Fruit fly (Drosophila melanogaster) whole organism, embryonic: ENCODE measurements around the gene slmo.

Source experiments
- Aef1 ChIP-seq: fragments of 200-800 bp; sonication (Bioruptor generic); IDR thresholded peaks from 3 replicates; pipeline ENCODE4 v1.3.6; 2022; ENCODE audit warnings: missing biosample characterization, missing genetic modification characterization
- Atf-2 ChIP-seq: fragments of 200-800 bp; sonication (Bioruptor generic); optimal IDR thresholded peaks from 2 replicates; lab custom pipeline; 2016; ENCODE audit warnings: missing biosample characterization, missing genetic modification characterization
- CG10274 ChIP-seq: fragments of 200-800 bp; sonication (Bioruptor generic); optimal IDR thresholded peaks from 3 replicates; lab custom pipeline; 2017; ENCODE audit warnings: missing biosample characterization, mild to moderate bottlenecking, missing genetic modification characterization
- CG11247 ChIP-seq: fragments of 200-800 bp; sonication (Bioruptor generic); IDR thresholded peaks from 2 replicates; pipeline ENCODE4 v1.3.6; 2022; ENCODE audit warnings: missing biosample characterization, missing genetic modification characterization
- CG11504 ChIP-seq: fragments of 200-800 bp; sonication (Bioruptor generic); optimal IDR thresholded peaks from 3 replicates; lab custom pipeline; 2019; ENCODE audit warnings: missing biosample characterization, mild to moderate bottlenecking, missing genetic modification characterization, moderate library complexity
- CG12071 ChIP-seq: fragments of 200-800 bp; sonication (Bioruptor generic); optimal IDR thresholded peaks from 3 replicates; lab custom pipeline; 2018; ENCODE audit warnings: missing biosample characterization, mild to moderate bottlenecking, missing genetic modification characterization
- CG12299 ChIP-seq: fragments of 200-800 bp; sonication (Bioruptor generic); optimal IDR thresholded peaks from 2 replicates; lab custom pipeline; 2018; ENCODE audit warnings: missing biosample characterization, mild to moderate bottlenecking, missing genetic modification characterization
- CG12391 ChIP-seq: fragments of 200-800 bp; sonication (Bioruptor generic); optimal IDR thresholded peaks from 3 replicates; lab custom pipeline; 2018; ENCODE audit warnings: missing biosample characterization, mild to moderate bottlenecking, missing genetic modification characterization, moderate library complexity
- CG12659 ChIP-seq: fragments of 200-800 bp; sonication (Bioruptor generic); optimal IDR thresholded peaks from 3 replicates; lab custom pipeline; 2017; ENCODE audit warnings: mild to moderate bottlenecking, missing biosample characterization, missing genetic modification reagents, missing genetic modification characterization
- CG12744 ChIP-seq: fragments of 200-800 bp; sonication (Bioruptor generic); optimal IDR thresholded peaks from 2 replicates; lab custom pipeline; 2016; ENCODE audit warnings: missing biosample characterization, missing genetic modification characterization
- CG16813 ChIP-seq: fragments of 200-800 bp; sonication (Bioruptor generic); IDR thresholded peaks from 3 replicates; pipeline ENCODE4 v1.3.6; 2022; ENCODE audit warnings: missing biosample characterization, missing genetic modification characterization; ENCODE audit not compliant: partially characterized antibody
- CG30020 ChIP-seq: fragments of 200-800 bp; optimal IDR thresholded peaks from 2 replicates; lab custom pipeline; 2019; ENCODE audit warnings: missing biosample characterization, mild to moderate bottlenecking, missing genetic modification characterization, moderate library complexity
- CG32767 ChIP-seq: fragments of 200-800 bp; sonication (Bioruptor generic); IDR thresholded peaks from 2 replicates; pipeline ENCODE4 v1.3.6; 2022; ENCODE audit warnings: missing biosample characterization, missing genetic modification characterization
- CG3847 ChIP-seq: fragments of 200-800 bp; sonication (Bioruptor generic); IDR thresholded peaks from 2 replicates; pipeline ENCODE4 v1.3.6; 2022; ENCODE audit warnings: missing biosample characterization, missing genetic modification characterization
- CG4854 ChIP-seq: fragments of 200-800 bp; sonication (Bioruptor generic); optimal IDR thresholded peaks from 2 replicates; lab custom pipeline; 2016; ENCODE audit warnings: missing biosample characterization, missing genetic modification characterization, inconsistent platforms
- CG5245 ChIP-seq: fragments of 200-800 bp; sonication (Bioruptor generic); optimal IDR thresholded peaks from 3 replicates; lab custom pipeline; 2016; ENCODE audit warnings: missing biosample characterization, missing genetic modification characterization
- CG6254 ChIP-seq: fragments of 200-800 bp; sonication (Bioruptor generic); optimal IDR thresholded peaks from 3 replicates; lab custom pipeline; 2017; ENCODE audit warnings: mild to moderate bottlenecking, missing biosample characterization, missing genetic modification reagents, missing genetic modification characterization
- CG6689 ChIP-seq: fragments of 200-800 bp; sonication (Bioruptor generic); IDR thresholded peaks from 2 replicates; pipeline ENCODE4 v1.3.6; 2022; ENCODE audit warnings: missing biosample characterization, missing genetic modification characterization
- CG9876 ChIP-seq: fragments of 200-800 bp; sonication (Bioruptor generic); optimal IDR thresholded peaks from 2 replicates; lab custom pipeline; 2016; ENCODE audit warnings: missing biosample characterization, missing genetic modification characterization
- Drgx ChIP-seq: fragments of 200-800 bp; sonication (Bioruptor generic); IDR thresholded peaks from 2 replicates; pipeline ENCODE4 v1.3.6; 2022; ENCODE audit warnings: missing biosample characterization, missing genetic modification characterization
- Elba2 ChIP-seq: fragments of 200-800 bp; sonication (Bioruptor generic); optimal IDR thresholded peaks from 3 replicates; lab custom pipeline; 2016; ENCODE audit warnings: missing biosample characterization, missing genetic modification characterization
- HLH54F ChIP-seq: fragments of 200-800 bp; sonication (Bioruptor generic); optimal IDR thresholded peaks from 3 replicates; lab custom pipeline; 2016; ENCODE audit warnings: missing biosample characterization, missing genetic modification characterization
- Hmr ChIP-seq: fragments of 200-800 bp; sonication (Bioruptor generic); optimal IDR thresholded peaks from 3 replicates; lab custom pipeline; 2017; ENCODE audit warnings: mild to moderate bottlenecking, missing biosample characterization, missing genetic modification reagents, missing genetic modification characterization
- Kr ChIP-seq: fragments of 200-800 bp; sonication (Bioruptor generic); optimal IDR thresholded peaks from 2 replicates; lab custom pipeline; 2017; ENCODE audit warnings: missing biosample characterization, mild to moderate bottlenecking, missing genetic modification characterization
- Lhr ChIP-seq: fragments of 200-800 bp; sonication (Bioruptor generic); optimal IDR thresholded peaks from 3 replicates; lab custom pipeline; 2017; ENCODE audit warnings: mild to moderate bottlenecking, missing biosample characterization, missing genetic modification reagents, missing genetic modification characterization
- Lpt ChIP-seq: fragments of >200 bp; optimal IDR thresholded peaks from 2 replicates; lab custom pipeline; 2018; ENCODE audit warnings: missing biosample characterization, missing genetic modification characterization
- MESR4 ChIP-seq: fragments of 200-800 bp; sonication (Bioruptor generic); optimal IDR thresholded peaks from 2 replicates; lab custom pipeline; 2018; ENCODE audit warnings: missing biosample characterization, mild to moderate bottlenecking, missing genetic modification characterization, moderate library complexity
- Max ChIP-seq: fragments of 200-800 bp; sonication (Bioruptor generic); optimal IDR thresholded peaks from 2 replicates; lab custom pipeline; 2016; ENCODE audit warnings: missing biosample characterization, mild to moderate bottlenecking, missing genetic modification characterization
- NfI ChIP-seq: fragments of 200-800 bp; sonication (Bioruptor generic); optimal IDR thresholded peaks from 3 replicates; lab custom pipeline; 2018; ENCODE audit warnings: missing biosample characterization, mild to moderate bottlenecking, missing genetic modification characterization, moderate library complexity
- Six4 ChIP-seq: fragments of 200-800 bp; sonication (Bioruptor generic); optimal IDR thresholded peaks from 2 replicates; lab custom pipeline; 2016; ENCODE audit warnings: missing biosample characterization, missing genetic modification characterization
- Sry-δ ChIP-seq: fragments of 200-800 bp; sonication (Bioruptor generic); optimal IDR thresholded peaks from 2 replicates; lab custom pipeline; 2016; ENCODE audit warnings: missing biosample characterization, missing genetic modification characterization
- Usf ChIP-seq: fragments of 200-800 bp; sonication (Bioruptor generic); optimal IDR thresholded peaks from 2 replicates; lab custom pipeline; 2017; ENCODE audit warnings: missing genotype, missing biosample characterization, missing genetic modification characterization
- ara ChIP-seq: fragments of 200-800 bp; sonication (Bioruptor generic); IDR thresholded peaks from 2 replicates; pipeline ENCODE4 v1.3.6; 2022; ENCODE audit warnings: missing biosample characterization, missing genetic modification characterization
- btn ChIP-seq: fragments of 200-800 bp; sonication (Bioruptor generic); optimal IDR thresholded peaks from 2 replicates; lab custom pipeline; 2016; ENCODE audit warnings: missing biosample characterization, missing genetic modification characterization
- crol ChIP-seq: fragments of 200-800 bp; sonication (Bioruptor generic); IDR thresholded peaks from 2 replicates; pipeline ENCODE4 v1.3.6; 2022; ENCODE audit warnings: missing biosample characterization, missing genetic modification characterization
- dm ChIP-seq: fragments of 200-800 bp; sonication (Bioruptor generic); optimal IDR thresholded peaks from 3 replicates; lab custom pipeline; 2016; ENCODE audit warnings: missing biosample characterization, missing genetic modification characterization
- ftz-f1 ChIP-seq: fragments of 200-800 bp; sonication (Bioruptor generic); optimal IDR thresholded peaks from 2 replicates; lab custom pipeline; 2016; ENCODE audit warnings: missing biosample characterization, missing genetic modification characterization
- grn ChIP-seq: fragments of 200-800 bp; sonication (Bioruptor generic); optimal IDR thresholded peaks from 3 replicates; lab custom pipeline; 2017; ENCODE audit warnings: missing biosample characterization, missing genetic modification characterization
- hbn ChIP-seq: fragments of 200-800 bp; sonication (Bioruptor generic); IDR thresholded peaks from 2 replicates; pipeline ENCODE4 v1.3.6; 2022; ENCODE audit warnings: missing biosample characterization, missing genetic modification characterization; ENCODE audit not compliant: partially characterized antibody
- ind ChIP-seq: fragments of 200-800 bp; sonication (Bioruptor generic); optimal IDR thresholded peaks from 3 replicates; lab custom pipeline; 2016; ENCODE audit warnings: missing biosample characterization, missing genetic modification characterization
- ken ChIP-seq: fragments of 200-800 bp; sonication (Bioruptor generic); IDR thresholded peaks from 3 replicates; pipeline ENCODE4 v1.3.6; 2022; ENCODE audit warnings: missing biosample characterization, missing genetic modification characterization
- kni ChIP-seq: fragments of 200-800 bp; sonication (Bioruptor generic); optimal IDR thresholded peaks from 3 replicates; lab custom pipeline; 2017; ENCODE audit warnings: mild to moderate bottlenecking, missing biosample characterization, missing genetic modification reagents, missing genetic modification characterization
- mam ChIP-seq: fragments of 200-800 bp; sonication (Bioruptor generic); optimal IDR thresholded peaks from 3 replicates; lab custom pipeline; 2016; ENCODE audit warnings: missing biosample characterization, missing genetic modification characterization
- nom ChIP-seq: fragments of 200-800 bp; sonication (Bioruptor generic); optimal IDR thresholded peaks from 2 replicates; lab custom pipeline; 2017; ENCODE audit warnings: missing biosample characterization, missing genetic modification characterization, mild to moderate bottlenecking, moderate library complexity, missing genetic modification reagents
- prd ChIP-seq, 3 experiments: fragments of >200 bp in 2 of 3; fragments of 200-800 bp in 1 of 3; sonication (Bioruptor generic) in 1 of 3; optimal IDR thresholded peaks in 2 of 3; IDR thresholded peaks in 1 of 3; 2 replicates in 2 of 3; 3 replicates in 1 of 3; pipeline versions ENCODE4 v1.3.6 to Lab custom; 2017 to 2022; ENCODE audit warnings: missing biosample characterization in 1 of 3, missing genetic modification characterization in 1 of 3
- pum ChIP-seq: fragments of 200-800 bp; sonication (Bioruptor generic); optimal IDR thresholded peaks from 2 replicates; lab custom pipeline; 2016; ENCODE audit warnings: missing biosample characterization, missing genetic modification characterization
- ro ChIP-seq: fragments of 200-800 bp; sonication (Bioruptor generic); IDR thresholded peaks from 2 replicates; pipeline ENCODE4 v1.3.6; 2022; ENCODE audit warnings: missing biosample characterization, missing genetic modification characterization
- row ChIP-seq: fragments of 200-800 bp; sonication (Bioruptor generic); IDR thresholded peaks from 3 replicates; pipeline ENCODE4 v1.3.6; 2022; ENCODE audit warnings: missing biosample characterization, missing genetic modification characterization
- sc ChIP-seq, 3 experiments: fragments of >200 bp in 2 of 3; fragments of 200-800 bp in 1 of 3; sonication (Bioruptor generic) in 1 of 3; optimal IDR thresholded peaks; 2 replicates in 2 of 3; 3 replicates in 1 of 3; lab custom pipeline; 2017; ENCODE audit warnings: mild to moderate bottlenecking in 1 of 3, missing biosample characterization in 1 of 3, missing genetic modification characterization in 1 of 3, missing genetic modification reagents in 1 of 3
- slou ChIP-seq: fragments of 200-800 bp; sonication (Bioruptor generic); optimal IDR thresholded peaks from 3 replicates; lab custom pipeline; 2016; ENCODE audit warnings: missing biosample characterization, missing genetic modification characterization
- ssp ChIP-seq: fragments of 200-800 bp; sonication (Bioruptor generic); IDR thresholded peaks from 2 replicates; pipeline ENCODE4 v1.3.6; 2022; ENCODE audit warnings: missing biosample characterization, missing genetic modification characterization
- zfh1 ChIP-seq: fragments of 200-800 bp; sonication (Bioruptor generic); IDR thresholded peaks from 3 replicates; pipeline ENCODE4 v1.3.6; 2022; ENCODE audit warnings: missing biosample characterization, missing genetic modification characterization

Gene slmo

DNA sequence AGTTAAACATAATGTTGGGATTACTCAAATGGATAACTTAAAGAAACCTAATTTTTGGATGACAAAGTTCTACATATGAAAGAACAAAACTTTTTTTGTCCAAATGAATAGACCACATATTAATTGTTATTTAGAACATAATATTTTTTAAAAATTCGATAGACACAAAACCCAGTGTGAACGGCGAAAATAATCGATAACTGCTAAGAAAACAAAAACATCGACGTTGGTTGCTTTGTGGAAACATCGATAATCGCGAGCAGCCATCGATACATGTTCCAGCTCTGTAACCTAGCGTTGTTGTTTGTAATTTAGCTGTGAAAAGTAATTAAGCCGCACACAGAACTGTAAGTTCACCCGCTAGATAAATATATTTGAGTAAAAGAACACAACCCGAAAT, 2.1 kb upstream of the slmo start, which contains the start of gene CG9135:
TSS of gene CG9135 (plus strand) at position 226 of the 400 bp plus-strand sequence.
- TF ChIP-seq ssp (GFP tag; lab: Robert Waterston, UW) (peak; percentile 84), CG12391 (tag; lab: Kevin White, UChicago) (no peak), Six4 (GFP tag; lab: Kevin White, UChicago) (no peak), ftz-f1 (GFP tag; lab: Kevin White, UChicago) (no peak), MESR4 (GFP tag; lab: Kevin White, UChicago) (peak; percentile 32), nom (no peak), CG11504 (tag; lab: Kevin White, UChicago) (no peak), mam (GFP tag; lab: Kevin White, UChicago) (no peak), ara (GFP tag; lab: Robert Waterston, UW) (no peak), HLH54F (GFP tag; lab: Kevin White, UChicago) (no peak), ken (no peak), kni (GFP tag; lab: Kevin White, UChicago) (no peak), NfI (no peak), Hmr (no peak), CG12744 (GFP tag; lab: Kevin White, UChicago) (no peak), CG12299 (tag; lab: Kevin White, UChicago) (no peak), zfh1 (GFP tag; lab: Robert Waterston, UW) (no peak), Aef1 (GFP tag; lab: Robert Waterston, UW) (no peak), Lhr (GFP tag; lab: Kevin White, UChicago) (peak; percentile 56), crol (GFP tag; lab: Robert Waterston, UW) (no peak), CG3847 (GFP tag; lab: Robert Waterston, UW) (no peak), Max (no peak), sc (optimal IDR thresholded peaks at IDR 0.05; lab: Kevin White, UChicago) (no peak), sc (GFP tag; optimal IDR thresholded peaks at IDR 0.05; lab: Kevin White, UChicago) (no peak), Lpt (GFP tag; lab: Kevin White, UChicago) (no peak), CG4854 (GFP tag; lab: Kevin White, UChicago) (no peak), CG30020 (peak; percentile 72), CG6689 (GFP tag; lab: Robert Waterston, UW) (no peak), Drgx (GFP tag; lab: Robert Waterston, UW) (no peak), row (GFP tag; lab: Robert Waterston, UW) (peak; percentile 59), CG32767 (no peak), ind (GFP tag; lab: Kevin White, UChicago) (no peak), CG12659 (GFP tag; lab: Kevin White, UChicago) (no peak), CG5245 (GFP tag; lab: Kevin White, UChicago) (no peak), Atf-2 (GFP tag; lab: Kevin White, UChicago) (no peak), grn (GFP tag; lab: Kevin White, UChicago) (no peak), CG9876 (GFP tag; lab: Kevin White, UChicago) (no peak), CG11247 (GFP tag; lab: Robert Waterston, UW) (no peak), btn (GFP tag; lab: Kevin White, UChicago) (no peak), prd (optimal IDR thresholded peaks at IDR 0.05; lab: Kevin White, UChicago) (no peak), prd (GFP tag; IDR thresholded peaks at IDR 0.05; lab: Robert Waterston, UW) (no peak), CG12071 (GFP tag; lab: Kevin White, UChicago) (no peak), hbn (GFP tag; lab: Robert Waterston, UW) (peak; percentile 98), slou (GFP tag; lab: Kevin White, UChicago) (no peak), dm (GFP tag; lab: Kevin White, UChicago) (no peak), pum (GFP tag; lab: Kevin White, UChicago) (no peak), Sry-δ (GFP tag; lab: Kevin White, UChicago) (peak; percentile 84), Kr (GFP tag; lab: Kevin White, UChicago) (no peak), ro (GFP tag; lab: Robert Waterston, UW) (no peak), CG10274 (GFP tag; lab: Kevin White, UChicago) (no peak), Usf (no peak), Elba2 (no peak), CG6254 (GFP tag; lab: Kevin White, UChicago) (peak; percentile 19), CG16813 (GFP tag; lab: Robert Waterston, UW) (peak; percentile 99)
